Fruit fly (Drosophila melanogaster) whole organism, embryonic: ENCODE results near the gene CG10301.
A peak's percentile ranks its signal among the peaks of the same experiment; 100 is the strongest.

ENCODE experiments used
- ATbp ChIP-seq: fragments of 200-800 bp; sonication (Bioruptor generic); optimal IDR thresholded peaks from 2 replicates; lab custom pipeline; 2017; ENCODE audit warnings: missing biosample characterization, mild to moderate bottlenecking, missing genetic modification characterization, missing genetic modification reagents
- CG14441 ChIP-seq: fragments of 200-800 bp; sonication (Bioruptor generic); IDR thresholded peaks from 2 replicates; pipeline ENCODE4 v1.3.6; 2022; ENCODE audit warnings: missing biosample characterization, missing genetic modification characterization
- CG15011 ChIP-seq: fragments of 200-800 bp; sonication (Bioruptor generic); optimal IDR thresholded peaks from 3 replicates; lab custom pipeline; 2018; ENCODE audit warnings: missing biosample characterization, mild to moderate bottlenecking, missing genetic modification characterization
- CG15601 ChIP-seq: fragments of 200-800 bp; sonication (Bioruptor generic); optimal IDR thresholded peaks from 3 replicates; lab custom pipeline; 2019; ENCODE audit warnings: missing biosample characterization, mild to moderate bottlenecking, missing genetic modification characterization, moderate library complexity
- CG2875 ChIP-seq: fragments of 200-800 bp; sonication (Bioruptor generic); optimal IDR thresholded peaks from 2 replicates; lab custom pipeline; 2017; ENCODE audit warnings: missing biosample characterization, mild to moderate bottlenecking, missing genetic modification characterization, missing genetic modification reagents
- CG3065 ChIP-seq: fragments of 200-800 bp; sonication (Bioruptor generic); optimal IDR thresholded peaks from 2 replicates; lab custom pipeline; 2016; ENCODE audit warnings: missing biosample characterization, missing genetic modification characterization
- CG31224 ChIP-seq: fragments of 200-800 bp; sonication (Bioruptor generic); IDR thresholded peaks from 2 replicates; pipeline ENCODE4 v1.3.6; 2022; ENCODE audit warnings: missing biosample characterization, missing genetic modification characterization
- CG34224 ChIP-seq: fragments of 200-800 bp; sonication (Bioruptor generic); IDR thresholded peaks from 3 replicates; pipeline ENCODE4 v1.3.6; 2022; ENCODE audit warnings: missing biosample characterization, missing genetic modification characterization; ENCODE audit not compliant: partially characterized antibody
- CG4328 ChIP-seq: fragments of 200-800 bp; sonication (Bioruptor generic); optimal IDR thresholded peaks from 3 replicates; lab custom pipeline; 2017; ENCODE audit warnings: missing biosample characterization, missing genetic modification reagents, missing genetic modification characterization
- CG4404 ChIP-seq: fragments of 200-800 bp; sonication (Bioruptor generic); IDR thresholded peaks from 2 replicates; pipeline ENCODE4 v1.3.6; 2022; ENCODE audit warnings: missing biosample characterization, missing genetic modification characterization
- CG6683 ChIP-seq: fragments of 200-800 bp; sonication (Bioruptor generic); optimal IDR thresholded peaks from 2 replicates; lab custom pipeline; 2017; ENCODE audit warnings: missing biosample characterization, mild to moderate bottlenecking, missing genetic modification characterization, missing genetic modification reagents
- CG6765 ChIP-seq: fragments of 200-800 bp; sonication (Bioruptor generic); optimal IDR thresholded peaks from 3 replicates; lab custom pipeline; 2017; ENCODE audit warnings: missing biosample characterization, mild to moderate bottlenecking, missing genetic modification characterization
- CG6854 ChIP-seq: fragments of 200-800 bp; sonication (Bioruptor generic); optimal IDR thresholded peaks from 3 replicates; lab custom pipeline; 2017; ENCODE audit warnings: missing biosample characterization, mild to moderate bottlenecking, missing genetic modification characterization
- CG7839 ChIP-seq: fragments of 200-800 bp; sonication (Bioruptor generic); optimal IDR thresholded peaks from 3 replicates; lab custom pipeline; 2018; ENCODE audit warnings: missing biosample characterization, mild to moderate bottlenecking, missing genetic modification characterization, moderate library complexity
- D19B ChIP-seq: fragments of 200-800 bp; sonication (Bioruptor generic); optimal IDR thresholded peaks from 2 replicates; lab custom pipeline; 2017; ENCODE audit warnings: missing biosample characterization, mild to moderate bottlenecking, missing genetic modification characterization
- Dbx ChIP-seq: fragments of 200-800 bp; sonication (Bioruptor generic); IDR thresholded peaks from 3 replicates; pipeline ENCODE4 v1.3.6; 2022; ENCODE audit warnings: missing biosample characterization, missing genetic modification characterization
- Deaf1 ChIP-seq: fragments of 200-800 bp; optimal IDR thresholded peaks from 3 replicates; lab custom pipeline; 2019; ENCODE audit warnings: missing biosample characterization, mild to moderate bottlenecking, missing genetic modification characterization, moderate library complexity
- Doc2 ChIP-seq: fragments of 200-800 bp; sonication (Bioruptor generic); IDR thresholded peaks from 2 replicates; pipeline ENCODE4 v1.3.6; 2022; ENCODE audit warnings: missing biosample characterization, missing genetic modification characterization
- Doc3 ChIP-seq: fragments of 200-800 bp; sonication (Bioruptor generic); IDR thresholded peaks from 3 replicates; pipeline ENCODE4 v1.3.6; 2022; ENCODE audit warnings: missing biosample characterization, missing genetic modification characterization; ENCODE audit not compliant: partially characterized antibody
- Fer2 ChIP-seq: fragments of 200-800 bp; sonication (Bioruptor generic); optimal IDR thresholded peaks from 2 replicates; lab custom pipeline; 2018; ENCODE audit warnings: missing biosample characterization, mild to moderate bottlenecking, missing genetic modification characterization, moderate library complexity
- H2.0 ChIP-seq: fragments of 200-800 bp; sonication (Bioruptor generic); IDR thresholded peaks from 2 replicates; pipeline ENCODE4 v1.3.6; 2022; ENCODE audit warnings: missing biosample characterization, missing genetic modification characterization
- HLH4C ChIP-seq: fragments of 200-800 bp; sonication (Bioruptor generic); IDR thresholded peaks from 3 replicates; pipeline ENCODE4 v1.3.6; 2022; ENCODE audit warnings: missing biosample characterization, missing genetic modification characterization; ENCODE audit not compliant: partially characterized antibody
- HmgD ChIP-seq: fragments of 200-800 bp; sonication (Bioruptor generic); optimal IDR thresholded peaks from 3 replicates; lab custom pipeline; 2016; ENCODE audit warnings: missing biosample characterization, missing genetic modification characterization
- Hr78 ChIP-seq, 2 experiments: fragments of 200-800 bp in 1 of 2; fragments of >200 bp in 1 of 2; sonication (Bioruptor generic) in 1 of 2; optimal IDR thresholded peaks; 2 replicates each; lab custom pipeline; 2017 to 2019; ENCODE audit warnings: missing biosample characterization in 2 of 2, missing genetic modification characterization in 2 of 2, mild to moderate bottlenecking in 1 of 2, moderate library complexity in 1 of 2
- Jarid2 ChIP-seq: fragments of 200-800 bp; sonication (Bioruptor generic); optimal IDR thresholded peaks from 3 replicates; lab custom pipeline; 2017; ENCODE audit warnings: mild to moderate bottlenecking, missing biosample characterization, missing genetic modification reagents, missing genetic modification characterization
- Mad ChIP-seq: fragments of 200-800 bp; sonication (Bioruptor generic); optimal IDR thresholded peaks from 2 replicates; lab custom pipeline; 2016; ENCODE audit warnings: missing biosample characterization, missing genetic modification characterization
- Med ChIP-seq: fragments of 200-800 bp; sonication (Bioruptor generic); peaks from one replicate; lab custom pipeline; 2016; ENCODE audit warnings: missing biosample characterization, missing genetic modification characterization, mild to moderate bottlenecking, inconsistent platforms, moderate library complexity
- Optix ChIP-seq: fragments of 200-800 bp; sonication (Bioruptor generic); IDR thresholded peaks from 3 replicates; pipeline ENCODE4 v1.3.6; 2022; ENCODE audit warnings: missing biosample characterization, missing genetic modification characterization
- Pdp1 ChIP-seq, 2 experiments: fragments of 200-800 bp; sonication (Bioruptor generic); optimal IDR thresholded peaks; 3 replicates each; lab custom pipeline; 2016; ENCODE audit warnings: missing biosample characterization in 2 of 2, missing genetic modification characterization in 2 of 2, mild to moderate bottlenecking in 1 of 2, moderate library complexity in 1 of 2
- Rfx ChIP-seq: fragments of 200-800 bp; sonication (Bioruptor generic); IDR thresholded peaks from 2 replicates; pipeline ENCODE4 v1.3.6; 2022; ENCODE audit warnings: missing biosample characterization, missing genetic modification characterization
- TFAM ChIP-seq: fragments of 200-800 bp; sonication (Bioruptor generic); optimal IDR thresholded peaks from 2 replicates; lab custom pipeline; 2017; ENCODE audit warnings: missing biosample characterization, missing genetic modification characterization, inconsistent platforms
- ase ChIP-seq: fragments of 200-800 bp; sonication (Bioruptor generic); IDR thresholded peaks from 3 replicates; pipeline ENCODE4 v1.3.6; 2022; ENCODE audit warnings: missing biosample characterization, missing genetic modification characterization
- bcd ChIP-seq: fragments of 200-800 bp; sonication (Bioruptor generic); optimal IDR thresholded peaks from 2 replicates; lab custom pipeline; 2017; ENCODE audit warnings: missing biosample characterization, mild to moderate bottlenecking, missing genetic modification characterization
- crp ChIP-seq, 2 experiments: fragments of 200-800 bp; sonication (Bioruptor generic); optimal IDR thresholded peaks; 2 replicates in 1 of 2; 3 replicates in 1 of 2; lab custom pipeline; 2017; ENCODE audit warnings: missing biosample characterization in 2 of 2, missing genetic modification characterization in 2 of 2, mild to moderate bottlenecking in 1 of 2, moderate library complexity in 1 of 2
- dimm ChIP-seq: fragments of 200-800 bp; sonication (Bioruptor generic); IDR thresholded peaks from 2 replicates; pipeline ENCODE4 v1.3.6; 2022; ENCODE audit warnings: missing biosample characterization, missing genetic modification characterization
- disco-r ChIP-seq: fragments of 200-800 bp; sonication (Bioruptor generic); optimal IDR thresholded peaks from 2 replicates; lab custom pipeline; 2016; ENCODE audit warnings: missing biosample characterization, missing genetic modification characterization
- emc ChIP-seq: fragments of 200-800 bp; sonication (Bioruptor generic); optimal IDR thresholded peaks from 2 replicates; lab custom pipeline; 2016; ENCODE audit warnings: missing biosample characterization, missing genetic modification characterization
- en ChIP-seq: fragments of 200-800 bp; sonication (Bioruptor generic); optimal IDR thresholded peaks from 2 replicates; lab custom pipeline; 2016; ENCODE audit warnings: missing biosample characterization, missing genetic modification characterization
- fd3F ChIP-seq: fragments of 200-800 bp; sonication (Bioruptor generic); optimal IDR thresholded peaks from 2 replicates; lab custom pipeline; 2018; ENCODE audit warnings: missing biosample characterization, mild to moderate bottlenecking, missing genetic modification characterization, moderate library complexity
- gce ChIP-seq: fragments of 200-800 bp; sonication (Bioruptor generic); IDR thresholded peaks from 3 replicates; pipeline ENCODE4 v1.3.6; 2022; ENCODE audit warnings: missing biosample characterization, missing genetic modification characterization
- hbn ChIP-seq: fragments of 200-800 bp; sonication (Bioruptor generic); IDR thresholded peaks from 2 replicates; pipeline ENCODE4 v1.3.6; 2022; ENCODE audit warnings: missing biosample characterization, missing genetic modification characterization; ENCODE audit not compliant: partially characterized antibody
- knrl ChIP-seq: fragments of 200-800 bp; sonication (Bioruptor generic); IDR thresholded peaks from 3 replicates; pipeline ENCODE4 v1.3.6; 2022; ENCODE audit warnings: missing biosample characterization, missing genetic modification characterization; ENCODE audit not compliant: partially characterized antibody
- onecut ChIP-seq: fragments of 200-800 bp; sonication (Bioruptor generic); IDR thresholded peaks from 2 replicates; pipeline ENCODE4 v1.3.6; 2022; ENCODE audit warnings: missing biosample characterization, missing genetic modification characterization
- pho ChIP-seq: fragments of 200-800 bp; sonication (Bioruptor generic); optimal IDR thresholded peaks from 2 replicates; lab custom pipeline; 2016; ENCODE audit warnings: missing biosample characterization, missing genetic modification characterization
- phol ChIP-seq: fragments of 200-800 bp; sonication (Bioruptor generic); optimal IDR thresholded peaks from 3 replicates; lab custom pipeline; 2018; ENCODE audit warnings: missing biosample characterization, mild to moderate bottlenecking, missing genetic modification characterization, moderate library complexity
- rib ChIP-seq: fragments of 200-800 bp; sonication (Bioruptor generic); IDR thresholded peaks from 2 replicates; pipeline ENCODE4 v1.3.6; 2022; ENCODE audit warnings: missing biosample characterization, missing genetic modification characterization
- sens-2 ChIP-seq: fragments of 200-800 bp; sonication (Bioruptor generic); IDR thresholded peaks from 2 replicates; pipeline ENCODE4 v1.3.6; 2022; ENCODE audit warnings: missing biosample characterization, missing genetic modification characterization
- tll ChIP-seq, 2 experiments: fragments of 200-800 bp in 1 of 2; fragments of >200 bp in 1 of 2; sonication (Bioruptor generic) in 1 of 2; optimal IDR thresholded peaks; 2 replicates each; lab custom pipeline; 2017 to 2019; ENCODE audit warnings: missing biosample characterization in 2 of 2, missing genetic modification characterization in 2 of 2, mild to moderate bottlenecking in 1 of 2, moderate library complexity in 1 of 2
- trh ChIP-seq: fragments of 200-800 bp; sonication (Bioruptor generic); optimal IDR thresholded peaks from 2 replicates; lab custom pipeline; 2016; ENCODE audit warnings: missing biosample characterization, missing genetic modification characterization
- yki ChIP-seq: fragments of >200 bp; optimal IDR thresholded peaks from 3 replicates; lab custom pipeline; 2018

CG10301 gene

dm6 chr3R:23729066-23729465 lies 19.1 kb downstream of the CG10301 start (continued):
- no peak for TF ChIP-seq TFAM (GFP tag; lab: Kevin White, UChicago)
- peak; percentile 24 for TF ChIP-seq Fer2
- TF ChIP-seq CG6765 (GFP tag; lab: Kevin White, UChicago) = peak; percentile 69
- TF ChIP-seq CG6683 (GFP tag; lab: Kevin White, UChicago) = peak; percentile 39
- peak; percentile 68; the same call in 1 of the 2 replicates for TF ChIP-seq rib
- TF ChIP-seq HLH4C (GFP tag; lab: Robert Waterston, UW) = no peak
- no peak for TF ChIP-seq disco-r (GFP tag; lab: Kevin White, UChicago)
- peak; percentile 54 for TF ChIP-seq CG4328 (GFP tag; lab: Kevin White, UChicago)
- TF ChIP-seq Deaf1 = no peak
- TF ChIP-seq CG2875 (GFP tag; lab: Kevin White, UChicago) = no peak
- TF ChIP-seq dimm = no peak
- TF ChIP-seq crp (GFP tag; optimal IDR thresholded peaks at IDR 0.05; lab: Kevin White, UChicago) = no peak
- TF ChIP-seq Pdp1 (GFP tag; optimal IDR thresholded peaks at IDR 0.05; lab: Kevin White, UChicago) = peak in 1 of 2 experiments; percentile 34
- no peak for TF ChIP-seq Hr78 (GFP tag; optimal IDR thresholded peaks at IDR 0.05; lab: Kevin White, UChicago)
- no peak for TF ChIP-seq ase
- no peak for TF ChIP-seq phol (tag; lab: Kevin White, UChicago)
- TF ChIP-seq CG15601 (tag; lab: Kevin White, UChicago) = no peak
- peak; percentile 21 for TF ChIP-seq onecut (GFP tag; lab: Robert Waterston, UW)
- TF ChIP-seq Doc3 (GFP tag; lab: Robert Waterston, UW) = no peak
- no peak for TF ChIP-seq emc (GFP tag; lab: Kevin White, UChicago)
- peak; percentile 87 for TF ChIP-seq Med (GFP tag; lab: Kevin White, UChicago)
- TF ChIP-seq CG34224 = no peak
- peak; percentile 12 for TF ChIP-seq bcd (GFP tag; lab: Kevin White, UChicago)
- TF ChIP-seq Doc2 = no peak
- TF ChIP-seq tll (GFP tag; optimal IDR thresholded peaks at IDR 0.05; lab: Kevin White, UChicago) = peak in 1 of 2 experiments; percentile 74
- TF ChIP-seq CG6854 = peak; percentile 55
- TF ChIP-seq CG4404 (GFP tag; lab: Robert Waterston, UW) = no peak
- no peak for TF ChIP-seq CG31224 (GFP tag; lab: Robert Waterston, UW)
- no peak for TF ChIP-seq CG7839 (tag; lab: Kevin White, UChicago)
- TF ChIP-seq Optix = no peak
- peak; percentile 24 for TF ChIP-seq CG15011
- TF ChIP-seq H2.0 = no peak
- TF ChIP-seq sens-2 (GFP tag; lab: Robert Waterston, UW) = no peak
- TF ChIP-seq en = no peak
- TF ChIP-seq yki = no peak
- no peak for TF ChIP-seq Mad
- no peak for TF ChIP-seq knrl (GFP tag; lab: Robert Waterston, UW)
- TF ChIP-seq trh (GFP tag; lab: Kevin White, UChicago) = no peak
- no peak for TF ChIP-seq CG3065
- TF ChIP-seq ATbp (GFP tag; lab: Kevin White, UChicago) = peak; percentile 54
- peak; percentile 13 for TF ChIP-seq fd3F (GFP tag; lab: Kevin White, UChicago)
- TF ChIP-seq Dbx (GFP tag; lab: Robert Waterston, UW) = 0 out of 3 replicates have a peak, but pooled peaks have one; percentile 17
- no peak for TF ChIP-seq Jarid2 (GFP tag; lab: Kevin White, UChicago)
- peak; percentile 21 for TF ChIP-seq D19B
- TF ChIP-seq HmgD = no peak
- peak; percentile 28; the same call in 1 of the 3 replicates for TF ChIP-seq gce (GFP tag; lab: Robert Waterston, UW)
- TF ChIP-seq pho (GFP tag; lab: Kevin White, UChicago) = peak; percentile 52
- TF ChIP-seq CG14441 (GFP tag; lab: Robert Waterston, UW) = no peak
- no peak for TF ChIP-seq hbn (GFP tag; lab: Robert Waterston, UW)
- TF ChIP-seq Rfx (GFP tag; lab: Robert Waterston, UW) = peak; percentile 48; the same call in 1 of the 2 replicates
